Worm (Caenorhabditis elegans) whole organism, L2 larva: ENCODE measurements around the gene pals-22.

Source experiments
- ZK546.5 ChIP-seq: sonication (generic microtip); optimal IDR thresholded peaks from 2 replicates; lab custom pipeline; 2017; ENCODE audit warnings: missing biosample characterization, missing genetic modification characterization
- ama-1 ChIP-seq: fragments of 150-350 bp; optimal IDR thresholded peaks from 2 replicates; lab custom pipeline; 2018; ENCODE audit warnings: inconsistent platforms
- blmp-1 ChIP-seq: sonication (generic microtip); optimal IDR thresholded peaks from 2 replicates; lab custom pipeline; 2017; ENCODE audit warnings: missing genetic modification characterization, mild to moderate bottlenecking, missing compliant biosample characterization, antibody characterized with exemption, moderate library complexity; ENCODE audit not compliant: insufficient read depth
- elt-1 ChIP-seq: fragments of 150-350 bp; optimal IDR thresholded peaks from 2 replicates; lab custom pipeline; 2014; ENCODE audit warnings: missing biosample characterization, missing genetic modification characterization
- fos-1 ChIP-seq: fragments of 150-350 bp; optimal IDR thresholded peaks from 2 replicates; lab custom pipeline; 2014; ENCODE audit warnings: missing biosample characterization, missing genetic modification characterization
- lin-11 ChIP-seq: fragments of 150-350 bp; sonication (generic microtip); optimal IDR thresholded peaks from 2 replicates; lab custom pipeline; 2014; ENCODE audit warnings: missing biosample characterization, missing genetic modification characterization, inconsistent platforms, mixed read lengths
- mbf-1 ChIP-seq: sonication (generic microtip); optimal IDR thresholded peaks from 2 replicates; lab custom pipeline; 2017; ENCODE audit warnings: missing biosample characterization, missing genetic modification characterization
- nhr-10 ChIP-seq: sonication (generic microtip); optimal IDR thresholded peaks from 2 replicates; lab custom pipeline; 2017; ENCODE audit warnings: missing biosample characterization, missing genetic modification characterization
- nhr-237 ChIP-seq: fragments of 150-350 bp; optimal IDR thresholded peaks from 2 replicates; lab custom pipeline; 2014; ENCODE audit warnings: missing biosample characterization, missing genetic modification characterization
- snpc-4 ChIP-seq: fragments of 150-350 bp; optimal IDR thresholded peaks from 2 replicates; lab custom pipeline; 2014; ENCODE audit warnings: missing biosample characterization, missing genetic modification characterization
- ztf-1 ChIP-seq: fragments of 200-800 bp; sonication (Bioruptor generic); conservative IDR thresholded peaks from 2 replicates; pipeline ENCODE4 v1.3.6; 2022; ENCODE audit warnings: missing genetic modification characterization, missing compliant biosample characterization
- ztf-11 ChIP-seq: sonication (generic microtip); optimal IDR thresholded peaks from 2 replicates; lab custom pipeline; 2017; ENCODE audit warnings: missing biosample characterization, missing genetic modification characterization

ce11 chrIII:151084-151483 is 18.9 kb downstream of the pals-22 start:
- TF ChIP-seq ztf-11 (tag; lab: Kevin White, UChicago) (no peak), nhr-10 (no peak), ama-1 (lab: Kevin White, UChicago) (no peak), snpc-4 (no peak), ztf-1 (no peak), lin-11 (no peak), nhr-237 (tag; lab: Kevin White, UChicago) (no peak), ZK546.5 (tag; lab: Kevin White, UChicago) (no peak), mbf-1 (tag; lab: Kevin White, UChicago) (no peak), fos-1 (tag; lab: Kevin White, UChicago) (no peak), blmp-1 (no peak), elt-1 (tag; lab: Kevin White, UChicago) (no peak)
